Worm (Caenorhabditis elegans) whole organism, L4/young adult: Measurements from ENCODE around the gene mig-15.

Source experiments
- W03F9.2 ChIP-seq: fragments of 150-350 bp; optimal IDR thresholded peaks from 2 replicates; lab custom pipeline; 2014; ENCODE audit warnings: missing biosample characterization, missing genetic modification characterization
- him-1 ChIP-seq: sonication (generic microtip); optimal IDR thresholded peaks from 2 replicates; lab custom pipeline; 2016; ENCODE audit warnings: missing genotype, missing genetic modification reagents, missing genetic modification characterization, missing compliant biosample characterization

DNA sequence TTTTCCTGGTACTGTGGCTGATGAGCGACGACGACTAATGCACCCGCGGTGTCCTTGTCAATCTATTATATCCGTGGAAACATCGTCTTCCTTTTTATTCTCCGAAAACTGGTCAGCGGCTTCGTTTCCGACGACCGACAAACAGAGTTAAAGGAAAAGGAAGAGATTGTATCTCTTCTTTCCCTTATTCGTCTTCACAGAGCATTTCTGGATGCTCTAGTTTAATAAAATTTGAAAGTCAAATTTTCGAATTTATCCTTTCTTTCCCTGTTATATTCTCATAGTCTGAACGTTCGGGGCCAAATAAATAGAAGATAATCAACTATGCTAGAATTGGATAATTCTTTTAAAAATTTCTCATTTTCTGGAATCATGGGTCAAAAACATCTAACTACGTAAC, 35.7 kb downstream of the mig-15 start:
- TF ChIP-seq him-1 (tag; lab: Kevin White, UChicago), result no peak
- TF ChIP-seq W03F9.2 (tag; lab: Kevin White, UChicago), result no peak
